Worm (Caenorhabditis elegans): ENCODE data around the gene adt-3.

Gene adt-3

ce11 chrX:3931350-3931749 lies at the start of gene adt-3:
Gene adt-3, plus strand, starts transcription at chrX:3931650.
- no peak for TF ChIP-seq cey-2 (tag; optimal IDR thresholded peaks at IDR 0.05; ENCODE audit: borderline replicate concordance, insufficient read depth)
- no peak for TF ChIP-seq lin-15B (tag; optimal IDR thresholded peaks at IDR 0.05)
- TF ChIP-seq daf-8 (GFP tag; IDR thresholded peaks at IDR 0.05): no peak

ce11 chrX:3887595-3887994 lies 43.9 kb upstream of the adt-3 start:
- TF ChIP-seq set-16 (GFP tag; IDR thresholded peaks at IDR 0.05) (peak; percentile 79), nhr-102 (tag; optimal IDR thresholded peaks at IDR 0.05) (no peak)

ce11 chrX:3895577-3895976 lies 35.9 kb upstream of the adt-3 start, which contains the start of gene F47F2.3:
Gene F47F2.3, minus strand, starts transcription at chrX:3895677.
- TF ChIP-seq nhr-41 (GFP tag; IDR thresholded peaks at IDR 0.05) (no peak), F49E8.2 (tag; optimal IDR thresholded peaks at IDR 0.05; ENCODE audit: borderline replicate concordance) (no peak), jun-1 (tag; optimal IDR thresholded peaks at IDR 0.05) (no peak), daf-8 (GFP tag; IDR thresholded peaks at IDR 0.05) (no peak), sdz-12 (GFP tag; optimal IDR thresholded peaks at IDR 0.05) (no peak), R02D3.7 (tag; optimal IDR thresholded peaks at IDR 0.05) (no peak), hlh-30 (tag; optimal IDR thresholded peaks at IDR 0.05; ENCODE audit: insufficient read depth) (no peak)

- TF ChIP-seq unc-130 (GFP tag; optimal IDR thresholded peaks at IDR 0.05) (no peak), nhr-25 (tag; optimal IDR thresholded peaks at IDR 0.05; ENCODE audit: borderline replicate concordance, insufficient read depth) (no peak), lin-15B (tag; optimal IDR thresholded peaks at IDR 0.05) (no peak), aha-1 (tag) (peak; percentile 64), unc-62 (GFP tag; optimal IDR thresholded peaks at IDR 0.05 in 1 of 2) (peak in 1 of 2 experiments; percentile 95), unc-62 (tag; optimal IDR thresholded peaks at IDR 0.05) (no peak)
These were observed 32.9 kb upstream of the adt-3 start for ce11 chrX:3898255-3899177.

- 0 out of 2 replicates have a peak, but pooled peaks have one; percentile 9 for TF ChIP-seq dmd-6 (GFP tag; IDR thresholded peaks at IDR 0.05)
- TF ChIP-seq D1046.2 (GFP tag; IDR thresholded peaks at IDR 0.05): peak; percentile 54; the same call in 1 of the 2 replicates
- no peak for TF ChIP-seq F49E8.2 (tag; optimal IDR thresholded peaks at IDR 0.05; ENCODE audit: borderline replicate concordance)
- TF ChIP-seq mdt-29 (GFP tag; IDR thresholded peaks at IDR 0.05): no peak
- peak; percentile 65 for TF ChIP-seq hlh-11 (tag; optimal IDR thresholded peaks at IDR 0.05)
- TF ChIP-seq fos-1 (tag; optimal IDR thresholded peaks at IDR 0.05): no peak
- TF ChIP-seq R02D3.7 (tag; optimal IDR thresholded peaks at IDR 0.05): no peak
- peak in 1 of 2 experiments; percentile 27 for TF ChIP-seq daf-16 (GFP tag; optimal IDR thresholded peaks at IDR 0.05)
- no peak for TF ChIP-seq daf-16 (tag; optimal IDR thresholded peaks at IDR 0.05)
- TF ChIP-seq ztf-7 (tag; optimal IDR thresholded peaks at IDR 0.05): no peak
- no peak for TF ChIP-seq nhr-41 (GFP tag; IDR thresholded peaks at IDR 0.05)
- TF ChIP-seq T26A8.4 (GFP tag; IDR thresholded peaks at IDR 0.05): 0 out of 2 replicates have a peak, but pooled peaks have one; percentile 24
- no peak for TF ChIP-seq aha-1 (tag)
- TF ChIP-seq nhr-111 (GFP tag; optimal IDR thresholded peaks at IDR 0.05): no peak
- TF ChIP-seq tag-97 (GFP tag; IDR thresholded peaks at IDR 0.05): no peak
- peak; percentile 84; the same call in 1 of the 2 replicates for TF ChIP-seq set-16 (GFP tag; IDR thresholded peaks at IDR 0.05)
- TF ChIP-seq zip-2 (tag; optimal IDR thresholded peaks at IDR 0.05): no peak
- peak; percentile 10 for TF ChIP-seq nhr-11 (tag; optimal IDR thresholded peaks at IDR 0.05)
- TF ChIP-seq dve-1 (tag; optimal IDR thresholded peaks at IDR 0.05; ENCODE audit: insufficient read depth): no peak
- no peak for TF ChIP-seq lin-13 (GFP tag; optimal IDR thresholded peaks at IDR 0.05)
- no peak for TF ChIP-seq ceh-44 (GFP tag; IDR thresholded peaks at IDR 0.05)
- TF ChIP-seq egl-27 (tag; optimal IDR thresholded peaks at IDR 0.05): no peak
These were observed 30.7 kb upstream of the adt-3 start for ce11 chrX:3900715-3901114.
